Worm (Caenorhabditis elegans) whole organism, L4/young adult: Measurements from ENCODE around the gene C33D9.8.
A peak's percentile ranks its signal among the peaks of the same experiment; 100 is the strongest.
"Not testable (repeated sequence)": the region's sequence is repeated elsewhere in the genome, so short reads cannot be mapped to it uniquely, and the experiment has no call there.

Source experiments
- W03F9.2 ChIP-seq: fragments of 150-350 bp; optimal IDR thresholded peaks from 2 replicates; lab custom pipeline; 2014; ENCODE audit warnings: missing biosample characterization, missing genetic modification characterization
- dao-5 ChIP-seq: sonication (generic microtip); optimal IDR thresholded peaks from 2 replicates; lab custom pipeline; 2016; ENCODE audit warnings: missing genotype, missing genetic modification characterization, moderate library complexity, missing compliant biosample characterization
- him-1 ChIP-seq: sonication (generic microtip); optimal IDR thresholded peaks from 2 replicates; lab custom pipeline; 2016; ENCODE audit warnings: missing genotype, missing genetic modification reagents, missing genetic modification characterization, missing compliant biosample characterization

Gene C33D9.8

DNA sequence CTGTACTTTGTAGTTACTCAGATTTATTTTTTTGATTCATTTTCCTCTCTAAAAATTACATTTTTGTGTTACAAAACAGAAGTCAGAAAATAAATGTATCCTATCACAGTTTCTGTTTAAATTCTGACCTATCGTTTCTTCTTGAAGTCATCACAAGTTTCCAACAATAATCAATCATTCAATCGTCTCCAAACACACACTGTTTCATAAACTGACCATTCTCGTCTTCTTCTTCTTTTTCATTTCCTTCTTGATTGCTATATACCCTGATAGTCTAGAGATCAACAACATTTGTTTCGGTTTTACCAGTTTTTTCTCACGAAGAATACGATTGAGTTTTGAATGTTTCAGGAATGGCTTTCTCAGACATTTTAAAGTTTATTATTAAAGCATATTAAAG, 28.6 kb upstream of the C33D9.8 start:
- no peak for TF ChIP-seq him-1 (tag; lab: Kevin White, UChicago)
- no peak for TF ChIP-seq dao-5 (tag; lab: Kevin White, UChicago)
- TF ChIP-seq W03F9.2 (tag; lab: Kevin White, UChicago): no peak

DNA sequence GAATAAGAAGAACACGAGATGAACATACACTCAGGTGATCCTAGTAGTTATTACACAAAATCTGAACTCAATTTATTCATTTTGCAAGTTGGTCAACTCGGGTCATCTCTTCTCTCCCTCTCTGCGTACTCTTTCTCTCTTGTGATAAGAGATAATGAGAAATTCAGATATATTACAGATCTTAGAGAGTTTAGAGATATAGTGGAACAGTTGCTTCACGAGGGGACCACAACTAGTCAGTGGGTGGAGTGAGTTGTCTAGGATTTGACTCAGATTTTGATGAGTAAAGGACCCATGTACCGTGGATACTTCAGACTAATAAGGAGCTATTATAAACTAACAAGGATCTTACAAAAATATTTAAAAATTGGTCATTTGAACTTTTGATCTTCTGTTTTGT, 27.1 kb upstream of the C33D9.8 start, which contains the start of gene exc-5:
TSS of gene exc-5 (minus strand) at position 57 of the 400 bp plus-strand sequence.
- TF ChIP-seq W03F9.2 (tag; lab: Kevin White, UChicago) (no peak), him-1 (tag; lab: Kevin White, UChicago) (no peak), dao-5 (tag; lab: Kevin White, UChicago) (no peak)

DNA sequence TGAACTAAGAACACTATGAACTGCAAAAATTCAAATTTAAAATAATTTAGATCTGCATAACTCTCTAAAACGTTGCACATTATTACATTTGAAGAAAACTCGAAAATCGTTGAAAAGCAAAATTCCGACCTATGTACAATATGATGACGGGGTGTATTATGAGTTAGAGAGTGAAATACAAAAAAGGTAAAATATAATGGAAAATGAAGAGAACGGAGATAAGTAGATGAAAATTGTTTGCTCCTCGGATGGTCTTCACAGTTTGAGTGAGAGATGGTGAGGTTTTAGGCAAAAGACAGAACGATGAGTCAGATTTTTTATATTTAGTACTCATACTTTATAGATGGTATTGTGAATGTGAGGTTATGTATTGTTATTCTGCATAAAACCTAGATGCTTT, 20.8 kb upstream of the C33D9.8 start:
- TF ChIP-seq him-1 (tag; lab: Kevin White, UChicago): no peak

DNA sequence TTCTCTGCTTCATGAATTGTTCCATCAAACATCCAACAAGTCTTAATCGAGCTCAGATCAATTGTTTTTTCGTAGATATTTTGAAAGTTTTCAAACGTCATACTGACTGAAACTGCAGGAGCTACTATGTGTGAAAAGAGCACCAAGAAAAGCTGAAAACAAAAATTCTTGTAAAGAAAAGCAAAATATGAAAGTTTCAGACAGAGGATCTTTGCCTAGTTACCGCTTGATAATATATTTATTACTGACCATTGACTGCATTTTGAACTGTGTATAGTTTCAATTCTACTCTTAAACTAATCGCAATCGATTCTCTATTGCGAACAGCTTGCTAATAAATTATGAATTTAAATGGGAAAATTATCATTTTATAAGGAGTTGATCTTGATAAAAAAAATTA, 11.7 kb upstream of the C33D9.8 start, which contains the start of gene clec-182:
TSS of gene clec-182 (minus strand) at position 101 of the 400 bp plus-strand sequence.
- TF ChIP-seq W03F9.2 (tag; lab: Kevin White, UChicago): no peak
- no peak for TF ChIP-seq dao-5 (tag; lab: Kevin White, UChicago)
- TF ChIP-seq him-1 (tag; lab: Kevin White, UChicago): no peak

DNA sequence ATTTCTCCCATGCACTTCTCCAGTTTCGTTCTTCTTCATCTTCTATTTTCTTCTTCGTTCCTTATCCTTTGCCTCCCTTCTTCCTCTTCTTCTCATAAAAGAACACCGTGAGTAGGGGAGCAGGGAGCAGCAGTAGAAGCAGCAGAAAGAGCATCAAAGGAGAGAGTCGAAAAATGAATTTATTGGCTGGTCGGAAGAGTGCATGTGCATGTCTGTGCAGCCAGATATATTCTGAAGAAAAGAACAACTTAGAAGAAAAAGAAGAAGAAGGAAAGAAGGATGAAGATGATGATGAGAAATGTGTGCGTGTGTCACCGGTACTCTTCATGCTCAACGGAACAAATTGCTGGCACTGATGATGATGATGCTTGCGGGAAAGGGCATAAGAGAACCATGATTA, 9.7 kb upstream of the C33D9.8 start:
- TF ChIP-seq W03F9.2 (tag; lab: Kevin White, UChicago) (no peak), dao-5 (tag; lab: Kevin White, UChicago) (no peak), him-1 (tag; lab: Kevin White, UChicago) (peak; percentile 73)

DNA sequence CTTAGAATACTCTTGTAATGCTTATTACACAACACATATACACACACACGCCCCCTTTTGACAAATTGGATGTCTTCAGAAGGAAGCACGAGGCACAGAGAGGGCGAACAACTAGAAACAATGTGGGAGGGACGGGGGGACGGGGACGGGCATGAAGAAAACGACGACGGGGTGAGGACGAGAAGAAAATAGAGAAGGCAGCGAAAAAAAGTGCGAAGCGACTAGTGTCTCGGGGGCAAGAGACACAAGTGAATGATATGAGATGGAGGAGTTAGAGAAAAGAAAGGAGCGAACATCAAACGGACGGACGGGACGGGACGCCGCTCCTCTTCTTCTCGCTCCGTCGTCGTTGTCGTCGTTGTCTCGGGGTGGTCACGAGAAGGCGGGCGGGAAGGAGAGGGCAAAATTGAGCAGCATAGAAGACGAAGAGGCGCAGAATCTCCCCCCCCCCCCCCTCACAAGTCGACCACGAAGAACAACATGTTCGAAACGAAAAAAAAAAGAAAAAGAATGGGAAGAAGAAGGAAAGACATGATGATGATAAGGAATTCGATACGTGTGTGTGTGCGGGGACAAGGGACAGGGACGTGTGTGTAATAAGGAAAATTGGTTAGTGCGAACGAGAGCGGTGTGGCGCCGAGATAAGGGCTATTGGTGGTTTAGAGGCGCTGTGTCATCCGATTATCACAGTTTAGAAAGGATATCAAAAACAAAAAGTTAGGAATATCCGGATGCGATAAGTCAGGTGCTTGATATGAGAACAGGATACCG, 8.5 kb upstream of the C33D9.8 start:
- TF ChIP-seq dao-5 (tag; lab: Kevin White, UChicago): no peak
- peak; percentile 90 for TF ChIP-seq him-1 (tag; lab: Kevin White, UChicago)
- TF ChIP-seq W03F9.2 (tag; lab: Kevin White, UChicago): peak; percentile 67

DNA sequence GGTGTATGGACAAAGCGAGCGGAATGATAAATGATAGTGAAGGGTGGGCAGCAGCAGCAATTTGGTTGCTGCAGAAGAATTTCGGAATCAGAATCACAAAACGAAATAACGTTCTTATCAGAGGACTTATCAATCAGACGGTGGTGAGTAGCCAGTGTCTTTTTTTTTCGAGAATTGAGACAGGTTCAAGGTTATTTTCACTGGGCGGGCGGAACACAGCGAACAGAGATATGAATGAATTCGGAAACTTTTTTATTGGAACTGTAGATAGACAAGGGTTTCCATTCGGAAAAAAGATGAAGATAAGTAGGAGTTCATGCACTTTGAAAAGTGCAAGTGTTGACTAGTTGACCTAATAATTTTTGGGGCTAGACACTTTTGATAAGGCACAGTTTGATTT, 6.7 kb upstream of the C33D9.8 start:
- no peak for TF ChIP-seq dao-5 (tag; lab: Kevin White, UChicago)
- TF ChIP-seq W03F9.2 (tag; lab: Kevin White, UChicago): peak; percentile 39

DNA sequence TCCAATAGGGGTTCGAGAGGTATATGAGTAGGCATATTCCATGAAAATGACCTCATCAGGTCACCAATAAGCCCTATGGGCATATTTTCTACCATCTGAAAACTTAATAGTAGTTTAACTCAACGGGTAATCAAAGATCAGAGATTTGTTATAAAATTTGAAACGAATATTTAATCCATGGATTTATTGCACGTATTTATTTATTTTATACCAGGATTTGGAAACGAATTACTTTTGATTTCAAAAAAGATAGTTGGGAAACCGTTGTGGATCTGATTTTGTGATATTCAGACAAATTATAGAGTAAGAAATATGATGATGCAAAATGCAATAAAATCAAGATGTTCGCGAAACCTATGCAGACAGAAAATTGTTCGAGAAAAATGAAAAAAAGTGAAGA, 6.3 kb upstream of the C33D9.8 start, which contains the start of gene C33D9.3:
TSS of gene C33D9.3 (minus strand) at position 101 of the 400 bp plus-strand sequence.
- TF ChIP-seq dao-5 (tag; lab: Kevin White, UChicago) (no peak), W03F9.2 (tag; lab: Kevin White, UChicago) (no peak), him-1 (tag; lab: Kevin White, UChicago) (no peak)

DNA sequence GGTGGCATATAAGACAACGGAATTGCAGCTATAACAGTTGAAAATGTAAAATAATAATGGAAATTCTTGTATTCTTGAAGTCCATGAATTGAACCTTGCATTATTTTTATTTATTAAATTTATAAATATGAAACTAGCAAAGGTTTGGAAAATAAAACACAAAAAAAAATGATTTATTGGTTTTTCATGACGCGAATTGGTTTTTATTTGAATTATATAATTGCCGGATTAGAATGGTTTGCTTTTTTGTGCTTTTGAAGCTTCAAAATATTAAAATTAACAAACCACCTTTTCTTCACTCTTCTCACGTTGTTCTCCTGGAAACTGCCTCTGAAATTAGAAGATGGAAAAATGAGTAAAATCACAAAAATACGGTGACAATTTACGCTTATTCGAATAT, 3.6 kb upstream of the C33D9.8 start, which contains the start of gene sru-35:
TSS of gene sru-35 (minus strand) at position 101 of the 400 bp plus-strand sequence.
- TF ChIP-seq him-1 (tag; lab: Kevin White, UChicago): no peak
- TF ChIP-seq dao-5 (tag; lab: Kevin White, UChicago): no peak
- TF ChIP-seq W03F9.2 (tag; lab: Kevin White, UChicago): no peak

DNA sequence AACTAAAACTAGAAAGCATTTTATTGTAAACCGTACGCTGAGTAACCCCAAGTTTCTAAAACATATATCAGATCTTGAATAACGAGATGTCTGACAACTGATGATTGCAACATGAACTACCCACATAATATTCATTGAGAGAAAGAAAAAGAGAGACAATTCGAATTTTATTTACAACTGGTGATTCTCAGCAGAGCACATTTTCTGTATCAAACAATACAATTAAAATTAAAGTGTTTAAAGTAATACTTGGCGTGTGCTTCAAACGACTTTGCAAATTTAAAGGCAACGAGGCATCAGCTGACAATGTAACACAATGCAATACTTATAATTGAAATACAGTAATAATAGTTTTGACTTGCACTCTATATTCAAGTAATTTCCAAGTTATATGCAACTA, 1.5 kb upstream of the C33D9.8 start, which contains the start of gene C33D9.10:
TSS of gene C33D9.10 (minus strand) at position 101 of the 400 bp plus-strand sequence.
- TF ChIP-seq dao-5, him-1, W03F9.2 (tag; lab: Kevin White, UChicago): not testable (repeated sequence)

DNA sequence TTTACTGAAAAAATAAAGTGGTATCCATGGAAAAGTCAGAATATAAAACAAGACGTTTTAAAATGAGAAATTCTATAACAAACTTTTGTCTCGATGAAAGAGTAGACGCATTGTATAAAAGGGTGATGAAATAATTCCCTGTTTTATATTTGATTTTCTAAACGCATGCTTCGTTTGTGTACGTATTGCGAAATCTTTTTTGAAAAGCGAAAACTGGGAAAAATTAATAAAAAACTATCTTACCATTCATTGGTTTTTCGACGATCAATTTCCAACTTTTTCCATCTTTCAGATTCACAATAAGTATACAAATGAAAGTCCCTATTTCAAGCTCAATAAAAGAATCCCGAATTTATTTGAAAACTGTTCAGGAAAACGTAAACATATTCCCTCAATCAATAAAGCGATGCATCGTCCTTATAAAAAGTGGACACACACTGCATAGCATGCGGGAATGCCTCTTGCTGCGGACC, 1.7 kb downstream of the C33D9.8 start, which contains the start of gene C33D9.13:
TSS of gene C33D9.13 (minus strand) at position 423 of the 473 bp plus-strand sequence.
- TF ChIP-seq him-1 (tag; lab: Kevin White, UChicago): no peak
- no peak for TF ChIP-seq dao-5 (tag; lab: Kevin White, UChicago)
- no peak for TF ChIP-seq W03F9.2 (tag; lab: Kevin White, UChicago)

DNA sequence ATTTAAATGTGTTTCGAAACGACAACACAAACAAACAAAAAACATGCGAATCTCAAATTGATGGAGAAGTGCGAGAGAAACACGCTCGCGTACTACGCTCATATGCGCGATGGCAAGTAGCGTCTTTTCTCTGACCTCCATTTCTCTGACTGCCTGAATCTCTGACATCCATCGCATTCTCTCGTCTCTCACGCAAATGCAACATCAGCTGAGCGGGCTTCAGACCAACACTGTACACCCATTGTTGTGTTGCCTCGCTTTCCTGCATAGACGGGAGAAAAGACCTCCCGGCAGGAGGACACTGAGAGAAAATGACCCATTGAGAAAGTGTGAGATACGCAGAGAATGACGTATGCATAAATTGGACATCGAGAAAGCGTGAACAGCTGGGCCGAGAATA, 4.4 kb downstream of the C33D9.8 start:
- TF ChIP-seq W03F9.2 (tag; lab: Kevin White, UChicago): no peak
- no peak for TF ChIP-seq dao-5 (tag; lab: Kevin White, UChicago)
- TF ChIP-seq him-1 (tag; lab: Kevin White, UChicago): no peak

DNA sequence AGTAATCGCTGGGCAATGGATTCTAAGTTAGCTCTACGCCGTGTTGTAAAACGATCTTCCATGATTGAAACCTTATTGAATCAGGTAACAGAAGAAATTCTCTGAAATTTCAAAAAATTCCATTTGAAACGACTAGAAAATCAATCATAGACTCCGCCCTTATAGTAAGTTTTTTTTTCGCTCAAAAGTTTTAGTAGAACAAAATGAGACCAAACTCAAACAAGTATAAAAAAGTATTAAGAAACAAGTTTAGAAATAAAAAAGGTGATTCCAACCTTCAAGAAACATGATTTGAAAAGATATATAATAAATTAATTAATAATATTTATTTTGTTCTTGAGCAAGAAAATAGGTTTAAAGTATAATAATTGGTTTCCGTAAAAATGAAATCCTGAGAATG, 8.5 kb downstream of the C33D9.8 start, which contains the start of gene C33D9.6:
TSS of gene C33D9.6 (minus strand) at position 101 of the 400 bp plus-strand sequence.
- TF ChIP-seq W03F9.2 (tag; lab: Kevin White, UChicago) (no peak), dao-5 (tag; lab: Kevin White, UChicago) (no peak), him-1 (tag; lab: Kevin White, UChicago) (no peak)
